Worm (Caenorhabditis elegans): ENCODE measurements around the gene Y116F11B.8.

ce11 chrV:19814833-19815232 is 42.6 kb upstream of the Y116F11B.8 start, which contains the start of gene daf-28:
- TF ChIP-seq nhr-10 (tag; optimal IDR thresholded peaks at IDR 0.05) (no peak), egl-27 (tag; optimal IDR thresholded peaks at IDR 0.05) (no peak)
